Worm (Caenorhabditis elegans): ENCODE results near the gene dnj-25.

dnj-25 gene

DNA sequence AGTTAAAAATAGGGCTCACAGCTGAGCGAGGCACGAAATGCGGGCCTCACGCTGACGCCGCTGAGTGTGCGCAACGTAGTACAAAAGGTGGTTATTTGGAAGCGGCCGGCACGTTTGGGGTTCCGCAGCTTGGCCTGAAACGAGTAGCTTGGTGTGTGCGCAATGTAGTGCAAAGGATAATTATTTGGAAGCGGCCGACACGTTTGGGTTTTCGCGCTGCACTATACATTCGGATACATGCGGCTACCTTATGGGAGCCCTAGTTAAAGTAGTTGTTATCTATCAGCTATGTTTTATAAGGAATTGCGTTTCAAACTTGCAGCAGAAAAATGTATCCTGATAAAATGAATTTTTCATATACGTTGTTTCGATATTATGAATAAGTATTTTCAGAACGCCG is 45.9 kb upstream of the dnj-25 start, which contains the start of gene Y44A6D.1:
Gene Y44A6D.1 (minus strand): TSS at position 23 of the 400 bp plus-strand sequence.
- TF ChIP-seq egl-43 (GFP tag; IDR thresholded peaks at IDR 0.05), result 0 out of 2 replicates have a peak, but pooled peaks have one; percentile 39
- TF ChIP-seq aha-1 (tag), result peak; percentile 84
- peak; percentile 37; the same call in 1 of the 2 replicates for TF ChIP-seq set-16 (GFP tag; IDR thresholded peaks at IDR 0.05)
- 0 out of 2 replicates have a peak, but pooled peaks have one; percentile 7 for TF ChIP-seq dmd-6 (GFP tag; IDR thresholded peaks at IDR 0.05)
- TF ChIP-seq lin-38 (GFP tag; IDR thresholded peaks at IDR 0.05), result 0 out of 2 replicates have a peak, but pooled peaks have one; percentile 5
- no peak for TF ChIP-seq aly-2 (tag; optimal IDR thresholded peaks at IDR 0.05)

DNA sequence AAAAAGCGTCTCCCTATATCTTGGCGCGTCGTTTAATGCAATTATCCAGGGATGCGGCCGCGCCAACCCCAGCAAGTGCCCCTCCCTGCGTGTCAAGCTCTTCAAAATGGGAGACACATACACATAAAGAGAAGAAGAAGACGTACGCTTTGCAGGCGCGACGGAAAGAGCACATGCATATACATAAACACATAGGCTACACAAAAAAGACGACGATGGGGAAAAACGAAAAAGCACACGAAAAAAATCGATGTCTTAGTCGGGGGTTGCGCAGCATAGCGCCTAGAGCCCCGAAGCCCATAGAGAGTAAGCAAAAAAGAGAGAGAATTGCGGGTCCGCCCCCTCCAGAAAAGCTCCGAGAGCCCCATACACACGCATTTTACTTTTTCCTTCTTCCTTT is 45.0 kb upstream of the dnj-25 start, which contains the start of gene tpan-1:
Gene tpan-1 (plus strand): TSS at position 398 of the 400 bp plus-strand sequence.
- peak; percentile 42 for TF ChIP-seq hlh-30 (tag; optimal IDR thresholded peaks at IDR 0.05; ENCODE audit: insufficient read depth)
- TF ChIP-seq lim-7 (GFP tag; IDR thresholded peaks at IDR 0.05), result no peak
- TF ChIP-seq egl-27 (tag; optimal IDR thresholded peaks at IDR 0.05), result no peak
- TF ChIP-seq T20F7.1 (GFP tag; optimal IDR thresholded peaks at IDR 0.05), result no peak
- no peak for TF ChIP-seq egl-43 (GFP tag; IDR thresholded peaks at IDR 0.05)
- peak; percentile 50; the same call in 1 of the 2 replicates for TF ChIP-seq saeg-2 (GFP tag; IDR thresholded peaks at IDR 0.05)
- no peak for TF ChIP-seq Y48G9A.11 (GFP tag; IDR thresholded peaks at IDR 0.05)
- TF ChIP-seq lsy-2 (tag; optimal IDR thresholded peaks at IDR 0.05), result peak in 1 of 2 experiments; percentile 67
- TF ChIP-seq unc-130 (GFP tag; optimal IDR thresholded peaks at IDR 0.05), result no peak
- TF ChIP-seq ztf-7 (tag; optimal IDR thresholded peaks at IDR 0.05), result no peak
- no peak for TF ChIP-seq dve-1 (tag; optimal IDR thresholded peaks at IDR 0.05; ENCODE audit: insufficient read depth)
- 0 out of 2 replicates have a peak, but pooled peaks have one; percentile 20 for TF ChIP-seq nhr-42 (GFP tag; IDR thresholded peaks at IDR 0.05)
- no peak for TF ChIP-seq nhr-6 (tag; optimal IDR thresholded peaks at IDR 0.05)
- TF ChIP-seq Y5F2A.4 (GFP tag; optimal IDR thresholded peaks at IDR 0.05), result no peak
- TF ChIP-seq nhr-102 (tag; optimal IDR thresholded peaks at IDR 0.05), result no peak
- no peak for TF ChIP-seq tra-1 (GFP tag; IDR thresholded peaks at IDR 0.05)
- no peak for TF ChIP-seq zfp-2 (tag; optimal IDR thresholded peaks at IDR 0.05)
- no peak for TF ChIP-seq ceh-82 (tag; optimal IDR thresholded peaks at IDR 0.05)
- no peak for TF ChIP-seq ZK337.2 (GFP tag; IDR thresholded peaks at IDR 0.05)
- TF ChIP-seq hlh-11 (tag; optimal IDR thresholded peaks at IDR 0.05), result no peak
- TF ChIP-seq Y75B8A.6 (GFP tag; IDR thresholded peaks at IDR 0.05), result no peak
- no peak for TF ChIP-seq duxl-1 (tag; optimal IDR thresholded peaks at IDR 0.05; ENCODE audit: poor library complexity)
- TF ChIP-seq lir-3 (tag; optimal IDR thresholded peaks at IDR 0.05), result no peak
- TF ChIP-seq zfp-3 (GFP tag; conservative IDR thresholded peaks at IDR 0.05), result no peak
- TF ChIP-seq nhr-25 (tag; optimal IDR thresholded peaks at IDR 0.05; ENCODE audit: borderline replicate concordance, insufficient read depth), result no peak
- TF ChIP-seq spr-3 (GFP tag; optimal IDR thresholded peaks at IDR 0.05), result no peak
- no peak for TF ChIP-seq ceh-28 (tag; optimal IDR thresholded peaks at IDR 0.05)
- 0 out of 2 replicates have a peak, but pooled peaks have one; percentile 5 for TF ChIP-seq vab-7 (GFP tag; IDR thresholded peaks at IDR 0.05)
- no peak for TF ChIP-seq dmd-8 (GFP tag; IDR thresholded peaks at IDR 0.05)
- TF ChIP-seq skn-1 (tag; optimal IDR thresholded peaks at IDR 0.05), result no peak
- no peak for TF ChIP-seq mxl-3 (GFP tag; optimal IDR thresholded peaks at IDR 0.05)
- TF ChIP-seq ces-1 (GFP tag; optimal IDR thresholded peaks at IDR 0.05), result peak; percentile 50
- no peak for TF ChIP-seq cey-2 (tag; optimal IDR thresholded peaks at IDR 0.05; ENCODE audit: borderline replicate concordance, insufficient read depth)
- no peak for TF ChIP-seq attf-4 (tag; optimal IDR thresholded peaks at IDR 0.05)
- no peak for TF ChIP-seq daf-8 (GFP tag; IDR thresholded peaks at IDR 0.05)
- no peak for TF ChIP-seq F26F4.8 (GFP tag; conservative IDR thresholded peaks at IDR 0.05)
- TF ChIP-seq ceh-44 (GFP tag; IDR thresholded peaks at IDR 0.05), result no peak
- no peak for TF ChIP-seq ceh-32 (tag; optimal IDR thresholded peaks at IDR 0.05; ENCODE audit: poor library complexity)
- TF ChIP-seq fkh-10 (GFP tag; optimal IDR thresholded peaks at IDR 0.05), result peak; percentile 53
- no peak for TF ChIP-seq lin-39 (tag; optimal IDR thresholded peaks at IDR 0.05)
- no peak for TF ChIP-seq snpc-1.2 (GFP tag; IDR thresholded peaks at IDR 0.05)
- no peak for TF ChIP-seq zag-1 (tag; optimal IDR thresholded peaks at IDR 0.05)
- TF ChIP-seq F37D6.2 (tag; optimal IDR thresholded peaks at IDR 0.05), result peak; percentile 3
- TF ChIP-seq tag-97 (GFP tag; IDR thresholded peaks at IDR 0.05), result no peak

Data from whole organism, L4 larva.